Worm (Caenorhabditis elegans) whole organism, late embryonic: ENCODE data around the gene Y47D7A.7.

ENCODE experiments used
- C08G9.2 ChIP-seq: sonication (generic microtip); optimal IDR thresholded peaks from 2 replicates; lab custom pipeline; 2016; ENCODE audit warnings: mild to moderate bottlenecking, missing genetic modification characterization, moderate library complexity, missing compliant biosample characterization
- ama-1 ChIP-seq: fragments of 150-350 bp; optimal IDR thresholded peaks from 2 replicates; lab custom pipeline; 2014
- ceh-14 ChIP-seq: sonication (generic microtip); optimal IDR thresholded peaks from 2 replicates; lab custom pipeline; 2016; ENCODE audit warnings: missing genotype, missing genetic modification characterization, missing compliant biosample characterization
- ceh-30 ChIP-seq: fragments of 150-350 bp; optimal IDR thresholded peaks from 2 replicates; lab custom pipeline; 2014; ENCODE audit warnings: missing biosample characterization, missing genetic modification characterization
- ceh-45 ChIP-seq: fragments of 200-800 bp; sonication (Bioruptor generic); IDR thresholded peaks from 2 replicates; pipeline ENCODE4 v1.3.6; 2022; ENCODE audit warnings: missing genetic modification reagents, missing genetic modification characterization, missing compliant biosample characterization
- ceh-9 ChIP-seq: sonication (generic microtip); optimal IDR thresholded peaks from 2 replicates; lab custom pipeline; 2016; ENCODE audit warnings: mild to moderate bottlenecking, missing genetic modification characterization, inconsistent platforms, missing compliant biosample characterization
- che-1 ChIP-seq: sonication (generic microtip); optimal IDR thresholded peaks from 2 replicates; lab custom pipeline; 2016; ENCODE audit warnings: mild to moderate bottlenecking, missing genetic modification characterization, missing compliant biosample characterization
- dve-1 ChIP-seq: sonication (generic microtip); optimal IDR thresholded peaks from 2 replicates; lab custom pipeline; 2017; ENCODE audit warnings: antibody characterized with exemption, mild to moderate bottlenecking, missing genetic modification characterization, missing compliant biosample characterization
- lin-11 ChIP-seq: fragments of 200-800 bp; sonication (Bioruptor generic); optimal IDR thresholded peaks from 2 replicates; lab custom pipeline; 2018; ENCODE audit warnings: mild to moderate bottlenecking, missing genetic modification characterization, missing compliant biosample characterization
- nfya-1 ChIP-seq: sonication (generic microtip); optimal IDR thresholded peaks from 2 replicates; lab custom pipeline; 2017; ENCODE audit warnings: missing genetic modification characterization, mild to moderate bottlenecking, missing compliant biosample characterization, antibody characterized with exemption, moderate library complexity
- nhr-232 ChIP-seq: sonication (generic microtip); optimal IDR thresholded peaks from 2 replicates; lab custom pipeline; 2016; ENCODE audit warnings: missing genetic modification characterization, missing compliant biosample characterization
- pqm-1 ChIP-seq: sonication (generic microtip); optimal IDR thresholded peaks from 2 replicates; lab custom pipeline; 2016; ENCODE audit warnings: missing genetic modification characterization, missing compliant biosample characterization
- tbx-2 ChIP-seq: sonication (generic microtip); optimal IDR thresholded peaks from 2 replicates; lab custom pipeline; 2016; ENCODE audit warnings: missing genetic modification characterization, missing compliant biosample characterization
- unc-86 ChIP-seq: sonication (generic microtip); optimal IDR thresholded peaks from 2 replicates; lab custom pipeline; 2016; ENCODE audit warnings: missing genetic modification characterization, missing compliant biosample characterization

DNA sequence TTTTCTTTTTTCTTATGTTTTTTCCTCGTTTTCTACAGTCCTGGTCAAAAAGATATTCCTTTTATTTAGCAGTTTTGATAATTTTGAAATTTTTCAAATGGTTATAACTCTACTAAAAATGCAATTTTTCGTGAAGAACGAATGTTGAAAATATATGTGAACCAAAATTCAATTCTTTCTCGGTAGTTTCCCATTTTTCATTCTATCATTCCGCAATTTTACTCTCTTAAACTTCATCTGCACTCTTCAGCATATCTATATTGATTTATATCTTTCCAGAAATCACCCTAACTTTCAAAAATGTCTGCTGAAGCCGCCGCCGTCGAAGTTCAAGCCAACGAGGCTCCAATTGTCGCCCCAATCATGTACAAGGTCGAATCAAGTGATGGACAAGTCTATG, 2.5 kb upstream of the Y47D7A.7 start, which contains the start of gene skr-7:
- TF ChIP-seq tbx-2 (tag; lab: Kevin White, UChicago) (no peak), ceh-30 (tag; lab: Kevin White, UChicago) (no peak), unc-86 (tag; lab: Kevin White, UChicago) (no peak), lin-11 (tag; lab: Kevin White, UChicago) (no peak), ceh-45 (GFP tag; lab: Robert Waterston, UW) (no peak), ceh-9 (tag; lab: Kevin White, UChicago) (no peak), nfya-1 (no peak), nhr-232 (tag; lab: Kevin White, UChicago) (no peak), ceh-14 (tag; lab: Kevin White, UChicago) (no peak), ama-1 (lab: Kevin White, UChicago) (no peak), C08G9.2 (tag; lab: Kevin White, UChicago) (no peak), pqm-1 (tag; lab: Kevin White, UChicago) (no peak), dve-1 (no peak), che-1 (tag; lab: Kevin White, UChicago) (no peak)
